Worm (Caenorhabditis elegans): ENCODE measurements around the gene W02A2.9.

DNA sequence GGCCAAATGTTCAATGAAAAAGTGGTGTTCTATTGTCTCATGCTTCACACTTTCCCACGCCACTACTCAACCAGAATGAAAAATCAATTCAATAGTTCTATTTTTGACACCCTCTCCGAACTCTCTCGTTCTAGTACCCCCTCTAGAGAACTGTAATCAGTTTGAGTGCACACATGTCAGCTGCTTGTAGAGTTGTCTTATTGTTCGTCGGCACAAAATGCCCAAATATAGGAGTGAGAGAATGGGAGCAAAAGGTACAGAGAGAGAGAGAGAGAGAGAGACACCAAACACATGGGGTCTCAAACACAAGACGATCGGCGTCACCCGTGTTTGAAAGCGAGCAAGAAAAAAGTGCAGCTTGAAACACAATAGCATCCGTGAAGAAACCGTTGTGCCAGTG lies 13.2 kb upstream of the W02A2.9 start:
- TF ChIP-seq nhr-76 (tag; optimal IDR thresholded peaks at IDR 0.05) (no peak), lsy-2 (tag; optimal IDR thresholded peaks at IDR 0.05) (no peak), flh-1 (GFP tag; optimal IDR thresholded peaks at IDR 0.05) (no peak), elt-1 (tag; optimal IDR thresholded peaks at IDR 0.05; ENCODE audit: borderline replicate concordance, insufficient read depth) (no peak), nhr-237 (tag; optimal IDR thresholded peaks at IDR 0.05) (no peak), pha-4 (tag; optimal IDR thresholded peaks at IDR 0.05) (no peak), unc-39 (tag; optimal IDR thresholded peaks at IDR 0.05) (no peak), sptf-1 (tag; optimal IDR thresholded peaks at IDR 0.05) (no peak), unc-120 (tag; optimal IDR thresholded peaks at IDR 0.05; ENCODE audit: poor library complexity, severe bottlenecking) (no peak), nhr-2 (tag; optimal IDR thresholded peaks at IDR 0.05) (no peak), elt-3 (tag; optimal IDR thresholded peaks at IDR 0.05) (no peak), ces-1 (GFP tag; optimal IDR thresholded peaks at IDR 0.05) (no peak)

Data from whole organism, mixed stage, embryonic.